Fruit fly (Drosophila melanogaster): Measurements from ENCODE around the gene ND-13B.

Gene ND-13B

dm6 chr3L:10664511-10665062 lies 29.3 kb downstream of the ND-13B start, which contains the start of gene simj (continued):
- TF ChIP-seq CG2678 (tag; optimal IDR thresholded peaks at IDR 0.05) (peak; percentile 44), bcd (GFP tag; optimal IDR thresholded peaks at IDR 0.05) (peak; percentile 31), D (optimal IDR thresholded peaks at IDR 0.05) (no peak), D (GFP tag; optimal IDR thresholded peaks at IDR 0.05) (peak; percentile 58), CG17829 (tag; optimal IDR thresholded peaks at IDR 0.05) (peak; percentile 84), CG18599 (GFP tag; optimal IDR thresholded peaks at IDR 0.05) (peak; percentile 61), dpn (GFP tag; optimal IDR thresholded peaks at IDR 0.05) (peak; percentile 38 to 49), vnd (GFP tag; IDR thresholded peaks at IDR 0.05; ENCODE audit: partially characterized antibody) (peak; percentile 64), dysf (GFP tag; IDR thresholded peaks at IDR 0.05) (0 out of 3 replicates have a peak, but pooled peaks have one; percentile 9), CG17612 (GFP tag; IDR thresholded peaks at IDR 0.05) (no peak), Adf1 (GFP tag; IDR thresholded peaks at IDR 0.05) (peak; percentile 68; the same call in 1 of the 2 replicates), CG42726 (GFP tag; IDR thresholded peaks at IDR 0.05; ENCODE audit: partially characterized antibody) (peak; percentile 94), Med (GFP tag) (peak; percentile 95), Lim3 (GFP tag; IDR thresholded peaks at IDR 0.05) (no peak), Meics (GFP tag; optimal IDR thresholded peaks at IDR 0.05) (peak; percentile 51), sens-2 (GFP tag; IDR thresholded peaks at IDR 0.05) (no peak), CG32772 (GFP tag; IDR thresholded peaks at IDR 0.05) (no peak), CG5245 (GFP tag; optimal IDR thresholded peaks at IDR 0.05) (no peak), BEAF-32 (GFP tag; optimal IDR thresholded peaks at IDR 0.05) (peak; percentile 92), Hr51 (GFP tag; optimal IDR thresholded peaks at IDR 0.05) (peak; percentile 10 to 39), CG16815 (GFP tag; optimal IDR thresholded peaks at IDR 0.05) (no peak), CG18476 (GFP tag; optimal IDR thresholded peaks at IDR 0.05) (no peak), unpg (GFP tag; optimal IDR thresholded peaks at IDR 0.05) (peak; percentile 52), en (GFP tag; optimal IDR thresholded peaks at IDR 0.05) (no peak), ac (GFP tag; optimal IDR thresholded peaks at IDR 0.05) (no peak), Poxn (GFP tag; IDR thresholded peaks at IDR 0.05) (no peak), Six4 (GFP tag; optimal IDR thresholded peaks at IDR 0.05) (no peak), CG12942 (GFP tag; optimal IDR thresholded peaks at IDR 0.05) (no peak), CG11398 (GFP tag; optimal IDR thresholded peaks at IDR 0.05) (peak; percentile 52), CG30431 (GFP tag; optimal IDR thresholded peaks at IDR 0.05) (no peak), crol (GFP tag; IDR thresholded peaks at IDR 0.05) (peak; percentile 7; the same call in 1 of the 2 replicates), pb (GFP tag; optimal IDR thresholded peaks at IDR 0.05) (peak; percentile 10), Myb (GFP tag; optimal IDR thresholded peaks at IDR 0.05) (peak; percentile 50), ham (GFP tag; IDR thresholded peaks at IDR 0.05) (no peak), crp (GFP tag; optimal IDR thresholded peaks at IDR 0.05) (peak in 1 of 2 experiments; percentile 63), Deaf1 (tag; optimal IDR thresholded peaks at IDR 0.05) (peak; percentile 60), CG34376 (GFP tag; optimal IDR thresholded peaks at IDR 0.05) (peak; percentile 88), fu2 (GFP tag; optimal IDR thresholded peaks at IDR 0.05) (peak; percentile 31), CG9609 (GFP tag; optimal IDR thresholded peaks at IDR 0.05) (no peak), aop (GFP tag; IDR thresholded peaks at IDR 0.05) (no peak), kay (GFP tag; optimal IDR thresholded peaks at IDR 0.05) (no peak), CG4282 (GFP tag; optimal IDR thresholded peaks at IDR 0.05) (peak; percentile 55), rib (GFP tag; IDR thresholded peaks at IDR 0.05) (peak; percentile 70; the same call in 1 of the 2 replicates), CG4730 (GFP tag; IDR thresholded peaks at IDR 0.05) (no peak), ase (GFP tag; IDR thresholded peaks at IDR 0.05) (peak; percentile 55; the same call in 1 of the 3 replicates), Rfx (GFP tag; IDR thresholded peaks at IDR 0.05) (peak; percentile 80), slp2 (GFP tag; optimal IDR thresholded peaks at IDR 0.05) (peak; percentile 4), CG7556 (GFP tag; optimal IDR thresholded peaks at IDR 0.05) (no peak), lola (GFP tag; optimal IDR thresholded peaks at IDR 0.05) (peak in 1 of 3 experiments; percentile 41), CG14050 (GFP tag; IDR thresholded peaks at IDR 0.05) (no peak), CG31388 (GFP tag; optimal IDR thresholded peaks at IDR 0.05) (no peak)
